Worm (Caenorhabditis elegans) whole organism, mixed stage, embryonic: ENCODE results near the gene pld-1.
A peak's percentile ranks its signal among the peaks of the same experiment; 100 is the strongest.

Experiments
- ces-1 ChIP-seq: fragments of 150-350 bp; optimal IDR thresholded peaks from 2 replicates; lab custom pipeline; 2014; ENCODE audit warnings: missing biosample characterization, missing genetic modification reagents, missing genetic modification characterization
- flh-1 ChIP-seq: fragments of 200-800 bp; sonication (Bioruptor generic); optimal IDR thresholded peaks from 2 replicates; lab custom pipeline; 2018; ENCODE audit warnings: mild to moderate bottlenecking, missing genetic modification characterization, moderate library complexity, missing compliant biosample characterization
- nhr-2 ChIP-seq: fragments of 150-350 bp; optimal IDR thresholded peaks from 2 replicates; lab custom pipeline; 2014; ENCODE audit warnings: missing biosample characterization, missing genetic modification characterization
- nhr-237 ChIP-seq: fragments of 150-350 bp; optimal IDR thresholded peaks from 2 replicates; lab custom pipeline; 2014; ENCODE audit warnings: missing biosample characterization, missing genetic modification characterization
- nhr-76 ChIP-seq: sonication (generic microtip); optimal IDR thresholded peaks from 2 replicates; lab custom pipeline; 2017; ENCODE audit warnings: missing biosample characterization, missing genetic modification characterization
- pha-4 ChIP-seq: fragments of 150-350 bp; optimal IDR thresholded peaks from 2 replicates; lab custom pipeline; 2018; ENCODE audit warnings: missing biosample characterization, missing genetic modification reagents, missing genetic modification characterization

DNA sequence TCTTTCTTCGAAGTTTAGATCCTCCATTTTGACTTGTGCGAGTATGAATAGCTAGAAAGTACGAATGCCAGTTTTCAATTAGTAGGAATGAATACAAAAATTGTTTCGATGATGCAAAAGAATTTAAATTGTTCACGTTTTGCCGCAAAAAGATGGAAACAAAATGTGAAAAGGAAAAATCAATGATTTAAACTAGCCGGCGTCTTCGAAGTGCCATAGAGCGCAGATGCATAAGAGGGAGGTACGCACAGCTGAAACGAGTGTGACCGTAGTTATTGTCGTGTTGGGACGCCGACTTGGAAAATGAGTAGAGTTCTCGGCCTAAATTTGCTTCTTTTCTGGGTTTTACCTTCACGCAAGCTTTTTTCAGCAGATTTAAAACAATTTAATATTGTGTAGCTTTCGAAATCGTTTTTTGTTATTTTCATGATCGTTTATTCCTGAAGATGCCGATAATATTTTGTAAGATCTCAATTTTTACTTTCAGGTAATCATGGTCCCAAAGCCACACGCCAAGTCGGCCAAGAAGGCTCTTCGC lies 36.3 kb downstream of the pld-1 start, which contains the start of the genes ify-1 and rpl-22:
- TF ChIP-seq nhr-237 (tag; lab: Kevin White, UChicago) (peak; percentile 95), nhr-2 (tag; lab: Kevin White, UChicago) (no peak), pha-4 (tag; lab: Kevin White, UChicago) (peak; percentile 97), nhr-76 (tag; lab: Kevin White, UChicago) (no peak), flh-1 (GFP tag; lab: Kevin White, UChicago) (no peak), ces-1 (GFP tag; lab: Kevin White, UChicago) (peak; percentile 82)
